Worm (Caenorhabditis elegans): ENCODE results near the gene skp-1.

ce11 chrV:11667176-11667575 is 21.9 kb downstream of the skp-1 start, which contains the start of gene F46F3.3:
- TF ChIP-seq elt-3 (tag; optimal IDR thresholded peaks at IDR 0.05) (no peak), mdl-1 (tag; optimal IDR thresholded peaks at IDR 0.05) (no peak), sma-3 (GFP tag; optimal IDR thresholded peaks at IDR 0.05) (no peak), nhr-11 (tag; optimal IDR thresholded peaks at IDR 0.05) (no peak), F13H6.1 (tag; optimal IDR thresholded peaks at IDR 0.05) (no peak), unc-39 (tag; optimal IDR thresholded peaks at IDR 0.05) (no peak), elt-1 (tag; optimal IDR thresholded peaks at IDR 0.05) (no peak), aly-2 (tag; optimal IDR thresholded peaks at IDR 0.05) (no peak), ztf-11 (tag; optimal IDR thresholded peaks at IDR 0.05) (no peak), alr-1 (tag; optimal IDR thresholded peaks at IDR 0.05) (no peak), fos-1 (tag; optimal IDR thresholded peaks at IDR 0.05) (no peak)

All from whole organism, L2 larva.